Fruit fly (Drosophila melanogaster): Measurements from ENCODE around the gene CG14435.

Gene CG14435

DNA sequence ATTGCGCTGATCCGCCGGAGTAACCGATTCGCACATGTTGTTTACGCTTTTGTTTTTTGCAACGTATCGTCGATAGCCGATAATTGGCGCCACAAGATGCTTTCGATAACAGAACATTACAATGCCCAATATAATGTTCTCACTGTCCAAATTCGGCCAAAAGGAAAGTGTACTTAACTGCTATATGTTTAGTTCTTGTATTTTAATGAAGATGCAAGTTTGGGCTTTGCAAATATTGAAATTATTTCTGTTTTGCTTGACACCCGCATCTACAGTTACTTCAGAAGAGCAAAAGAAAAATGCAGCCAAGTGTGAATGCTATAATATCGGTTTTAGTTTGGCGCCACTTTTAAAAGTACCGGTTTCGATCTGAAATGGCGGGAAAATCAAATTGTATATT lies 8.9 kb upstream of the CG14435 start (continued):
- TF ChIP-seq ash1 (GFP tag; optimal IDR thresholded peaks at IDR 0.05) (peak; percentile 40), CG1792 (GFP tag; optimal IDR thresholded peaks at IDR 0.05) (peak; percentile 88), CG4282 (GFP tag; optimal IDR thresholded peaks at IDR 0.05) (peak; percentile 75), sd (tag; optimal IDR thresholded peaks at IDR 0.05) (peak; percentile 78), CG8944 (GFP tag; optimal IDR thresholded peaks at IDR 0.05) (peak; percentile 90), Sry-δ (GFP tag; optimal IDR thresholded peaks at IDR 0.05) (peak; percentile 76), CG5245 (GFP tag; optimal IDR thresholded peaks at IDR 0.05) (peak; percentile 89), pfk (GFP tag; optimal IDR thresholded peaks at IDR 0.05) (peak; percentile 41), lilli (GFP tag; optimal IDR thresholded peaks at IDR 0.05) (peak; percentile 96), crol (GFP tag; IDR thresholded peaks at IDR 0.05) (no peak), Dip2 (GFP tag; IDR thresholded peaks at IDR 0.05) (peak; percentile 16; the same call in 1 of the 2 replicates), CG17385 (GFP tag; optimal IDR thresholded peaks at IDR 0.05) (peak; percentile 83), MBD-R2 (GFP tag; IDR thresholded peaks at IDR 0.05) (peak; percentile 80; the same call in 1 of the 2 replicates), NC2α (GFP tag; optimal IDR thresholded peaks at IDR 0.05) (peak; percentile 71), psq (GFP tag; optimal IDR thresholded peaks at IDR 0.05) (peak; percentile 61), CG4730 (GFP tag; IDR thresholded peaks at IDR 0.05) (peak; percentile 64), CG12071 (GFP tag; optimal IDR thresholded peaks at IDR 0.05) (peak; percentile 88), CG6175 (GFP tag; IDR thresholded peaks at IDR 0.05) (peak; percentile 79; the same call in 2 of the 3 replicates), CG17361 (GFP tag; IDR thresholded peaks at IDR 0.05) (peak; percentile 97), CG15073 (GFP tag; optimal IDR thresholded peaks at IDR 0.05) (peak; percentile 46), Stat92E (GFP tag; optimal IDR thresholded peaks at IDR 0.05) (peak in 1 of 3 experiments; percentile 11), stc (GFP tag; IDR thresholded peaks at IDR 0.05) (peak; percentile 80), CG9876 (GFP tag; optimal IDR thresholded peaks at IDR 0.05) (peak; percentile 83), inv (GFP tag; IDR thresholded peaks at IDR 0.05; ENCODE audit: partially characterized antibody) (no peak), nerfin-1 (tag; optimal IDR thresholded peaks at IDR 0.05) (peak; percentile 83), tx (GFP tag; optimal IDR thresholded peaks at IDR 0.05) (peak; percentile 92), CG12769 (tag; optimal IDR thresholded peaks at IDR 0.05) (peak; percentile 95), CG31365 (tag; optimal IDR thresholded peaks at IDR 0.05) (peak; percentile 75), Dbx (GFP tag; IDR thresholded peaks at IDR 0.05) (peak; percentile 89), CG17612 (GFP tag; IDR thresholded peaks at IDR 0.05) (peak; percentile 56; the same call in 1 of the 2 replicates), Lhr (GFP tag; optimal IDR thresholded peaks at IDR 0.05) (peak; percentile 83), trh (GFP tag; optimal IDR thresholded peaks at IDR 0.05) (peak; percentile 78), CG7745 (tag; optimal IDR thresholded peaks at IDR 0.05) (no peak), CG30020 (tag; optimal IDR thresholded peaks at IDR 0.05) (peak; percentile 85), CG6689 (GFP tag; IDR thresholded peaks at IDR 0.05) (peak; percentile 91), danr (GFP tag; IDR thresholded peaks at IDR 0.05) (peak; percentile 75; the same call in 1 of the 2 replicates), Sry-β (GFP tag; optimal IDR thresholded peaks at IDR 0.05) (peak; percentile 50), dm (GFP tag; optimal IDR thresholded peaks at IDR 0.05) (peak; percentile 86), sens (GFP tag) (peak; percentile 98)

DNA sequence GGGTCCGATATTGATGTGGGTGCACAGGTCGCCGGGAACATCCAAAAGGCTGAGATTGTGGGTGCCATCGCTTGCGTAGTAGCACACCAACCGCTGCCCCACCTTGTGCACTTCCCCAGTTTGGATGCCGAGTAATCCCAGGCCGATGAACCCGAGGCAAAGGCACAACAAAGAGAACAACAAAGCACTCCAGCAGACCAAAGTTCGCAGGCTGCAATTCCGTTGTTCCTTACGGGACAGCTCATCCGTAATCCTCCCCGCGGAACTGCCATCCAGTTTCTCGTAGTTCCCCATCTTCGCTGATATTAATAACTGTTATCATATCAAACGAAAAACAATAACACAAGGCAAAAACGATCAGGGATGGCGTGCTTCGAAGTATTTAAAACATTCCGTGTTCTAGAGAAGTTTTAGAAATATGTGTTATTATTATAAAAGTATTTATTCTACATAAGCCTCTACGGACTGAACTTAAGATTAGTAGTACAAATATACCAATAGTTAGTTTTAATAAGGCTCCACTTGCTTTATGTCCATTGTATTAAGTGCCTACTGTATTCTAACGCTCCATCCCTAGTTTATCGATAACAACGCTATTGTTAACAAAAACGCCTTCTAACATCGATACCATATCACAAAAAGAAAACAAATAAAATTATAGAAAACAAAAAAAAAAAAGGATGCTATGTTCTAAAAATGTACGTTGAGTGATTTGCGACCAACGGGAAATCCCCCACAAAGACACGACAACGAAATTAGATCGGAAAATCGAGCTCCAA lies 5.6 kb upstream of the CG14435 start, which contains the start of the genes Cht11 and CG4558:
Gene Cht11 (minus strand): TSS at position 340 of the 779 bp plus-strand sequence.
Gene CG4558 (plus strand): TSS at position 593 of the 779 bp plus-strand sequence.
- TF ChIP-seq Scr (GFP tag; IDR thresholded peaks at IDR 0.05; ENCODE audit: partially characterized antibody): peak; percentile 57
- TF ChIP-seq trem (tag; optimal IDR thresholded peaks at IDR 0.05): peak; percentile 77
- peak; percentile 84 for TF ChIP-seq YL-1 (GFP tag; optimal IDR thresholded peaks at IDR 0.05)
- peak; percentile 81 for TF ChIP-seq CG10366 (GFP tag; IDR thresholded peaks at IDR 0.05)
- peak; percentile 52 for TF ChIP-seq pnt (GFP tag; optimal IDR thresholded peaks at IDR 0.05)
- TF ChIP-seq lov (optimal IDR thresholded peaks at IDR 0.05): no peak
- 0 out of 3 replicates have a peak, but pooled peaks have one; percentile 51 for TF ChIP-seq lov (GFP tag; IDR thresholded peaks at IDR 0.05)
- peak; percentile 39 for TF ChIP-seq CG3065 (GFP tag; optimal IDR thresholded peaks at IDR 0.05)
- no peak for TF ChIP-seq HLHmδ (GFP tag; optimal IDR thresholded peaks at IDR 0.05)
- TF ChIP-seq CG4360 (GFP tag; IDR thresholded peaks at IDR 0.05): peak; percentile 35; the same call in 1 of the 2 replicates
- peak; percentile 84 for TF ChIP-seq ranshi (GFP tag; IDR thresholded peaks at IDR 0.05)
- TF ChIP-seq CG16815 (GFP tag; optimal IDR thresholded peaks at IDR 0.05): peak; percentile 65
- peak; percentile 83 for TF ChIP-seq ci (GFP tag; IDR thresholded peaks at IDR 0.05)

Data from whole organism, embryonic.